Fruit fly (Drosophila melanogaster) whole organism, prepupa: ENCODE data around the gene Aprt.

Source experiments
- CG11762 ChIP-seq: fragments of 200-800 bp; sonication (Bioruptor generic); optimal IDR thresholded peaks from 3 replicates; lab custom pipeline; 2016; ENCODE audit warnings: missing biosample characterization, missing genetic modification characterization; ENCODE audit not compliant: insufficient read depth
- CG1621 ChIP-seq: fragments of 200-800 bp; sonication (Bioruptor generic); optimal IDR thresholded peaks from 3 replicates; lab custom pipeline; 2018; ENCODE audit warnings: missing biosample characterization, mild to moderate bottlenecking, missing genetic modification characterization
- CG32006 ChIP-seq: fragments of 200-800 bp; sonication (Bioruptor generic); optimal IDR thresholded peaks from 3 replicates; lab custom pipeline; 2017; ENCODE audit warnings: missing biosample characterization, mild to moderate bottlenecking, missing genetic modification characterization
- CG34406 ChIP-seq: fragments of 200-800 bp; sonication (Bioruptor generic); optimal IDR thresholded peaks from 3 replicates; lab custom pipeline; 2016; ENCODE audit warnings: missing biosample characterization, missing genetic modification characterization
- CG6854 ChIP-seq: fragments of 200-800 bp; sonication (Bioruptor generic); optimal IDR thresholded peaks from 2 replicates; lab custom pipeline; 2017; ENCODE audit warnings: missing biosample characterization, mild to moderate bottlenecking, missing genetic modification characterization
- CG9139 ChIP-seq: fragments of 200-800 bp; sonication (Bioruptor generic); optimal IDR thresholded peaks from 3 replicates; lab custom pipeline; 2017; ENCODE audit warnings: missing biosample characterization, mild to moderate bottlenecking, missing genetic modification characterization
- Ets21C ChIP-seq: fragments of 200-800 bp; sonication (Bioruptor generic); optimal IDR thresholded peaks from 3 replicates; lab custom pipeline; 2016; ENCODE audit warnings: missing biosample characterization, missing genetic modification characterization
- Ets96B ChIP-seq: fragments of 200-800 bp; optimal IDR thresholded peaks from 2 replicates; lab custom pipeline; 2019; ENCODE audit warnings: missing biosample characterization, mild to moderate bottlenecking, missing genetic modification characterization, moderate library complexity
- Gug ChIP-seq: fragments of 200-800 bp; sonication (Bioruptor generic); IDR thresholded peaks from 2 replicates; pipeline ENCODE4 v1.3.6; 2022; ENCODE audit warnings: missing biosample characterization, missing genetic modification characterization
- dsx ChIP-seq: fragments of 200-800 bp; optimal IDR thresholded peaks from 3 replicates; lab custom pipeline; 2019; ENCODE audit warnings: missing biosample characterization, mild to moderate bottlenecking, missing genetic modification characterization, moderate library complexity; ENCODE audit not compliant: poor library complexity, severe bottlenecking
- net ChIP-seq: fragments of 200-800 bp; sonication (Bioruptor generic); optimal IDR thresholded peaks from 3 replicates; lab custom pipeline; 2016; ENCODE audit warnings: missing biosample characterization, missing genetic modification characterization

DNA sequence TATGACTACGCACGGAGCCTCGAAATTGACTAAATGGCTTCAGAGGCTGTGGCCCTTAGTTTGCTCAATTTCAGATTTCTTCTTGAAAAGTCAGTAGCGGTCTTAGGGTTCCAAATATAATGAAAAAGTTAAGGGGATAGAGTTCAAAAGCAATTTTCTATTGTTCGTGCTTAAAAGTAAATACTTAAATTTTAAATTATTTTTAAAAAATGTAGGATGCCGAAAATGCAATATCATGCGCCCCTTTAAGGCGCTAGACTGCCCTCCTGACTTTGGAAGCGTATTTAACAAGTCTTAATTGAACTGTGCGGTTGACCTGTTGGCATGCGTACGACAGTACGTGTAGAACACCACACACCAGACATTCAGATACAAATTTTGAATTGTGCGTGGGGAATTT, 29.8 kb upstream of the Aprt start:
- TF ChIP-seq Ets96B (tag; lab: Kevin White, UChicago), result no peak
- TF ChIP-seq CG32006 (GFP tag; lab: Kevin White, UChicago), result no peak
- no peak for TF ChIP-seq CG34406 (GFP tag; lab: Kevin White, UChicago)
- TF ChIP-seq Gug (GFP tag; lab: Robert Waterston, UW), result no peak
- no peak for TF ChIP-seq net (GFP tag; lab: Kevin White, UChicago)
- TF ChIP-seq CG1621 (tag; lab: Kevin White, UChicago), result no peak
- TF ChIP-seq dsx, result no peak
- TF ChIP-seq CG11762 (GFP tag; lab: Kevin White, UChicago), result no peak
- no peak for TF ChIP-seq CG9139 (GFP tag; lab: Kevin White, UChicago)
- no peak for TF ChIP-seq Ets21C (GFP tag; lab: Kevin White, UChicago)
- no peak for TF ChIP-seq CG6854 (GFP tag; lab: Kevin White, UChicago)
